Worm (Caenorhabditis elegans): ENCODE data around the gene tag-196.

ce11 chrV:8643093-8643492 lies 48.4 kb downstream of the tag-196 start, which contains the start of gene asp-13:
- TF ChIP-seq him-1 (tag; optimal IDR thresholded peaks at IDR 0.05) (no peak), W03F9.2 (tag; optimal IDR thresholded peaks at IDR 0.05) (no peak)
